Worm (Caenorhabditis elegans) whole organism, L1 larva: ENCODE results near the gene sdf-9.

ENCODE experiments used
- ama-1 ChIP-seq: fragments of 150-350 bp; optimal IDR thresholded peaks from 2 replicates; lab custom pipeline; 2014
- lsy-2 ChIP-seq, 2 experiments: fragments of 150-350 bp; optimal IDR thresholded peaks; 2 replicates each; lab custom pipeline; 2014; ENCODE audit warnings: missing biosample characterization in 2 of 2, missing genetic modification characterization in 2 of 2
- nhr-28 ChIP-seq: fragments of 150-350 bp; optimal IDR thresholded peaks from 2 replicates; lab custom pipeline; 2014; ENCODE audit warnings: missing biosample characterization, missing genetic modification characterization
- unc-86 ChIP-seq: sonication (generic microtip); optimal IDR thresholded peaks from 2 replicates; lab custom pipeline; 2016; ENCODE audit warnings: missing genetic modification characterization, missing compliant biosample characterization
- zip-4 ChIP-seq: fragments of 200-800 bp; sonication (Bioruptor generic); optimal IDR thresholded peaks from 2 replicates; lab custom pipeline; 2018; ENCODE audit warnings: mild to moderate bottlenecking, missing genetic modification characterization, moderate library complexity, missing compliant biosample characterization

DNA sequence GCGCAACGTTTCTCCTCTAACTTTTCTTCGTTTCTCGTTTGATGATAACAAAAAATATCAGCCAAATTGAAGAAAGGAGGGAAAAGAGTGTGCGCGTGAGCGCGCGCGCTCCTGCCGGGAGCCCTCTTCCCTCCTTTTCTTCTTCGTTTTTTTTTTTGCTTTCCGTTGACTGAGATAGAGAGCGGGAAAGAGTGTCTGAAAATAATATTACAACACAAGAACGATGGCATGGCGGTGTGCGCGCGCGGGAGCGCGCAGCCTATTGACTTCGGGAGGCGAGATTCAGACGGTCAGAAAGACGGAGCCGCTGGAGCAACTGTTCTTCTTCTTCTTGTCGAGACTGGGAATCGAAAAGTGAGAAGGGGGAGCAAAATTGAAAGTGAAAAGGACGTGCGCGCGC lies 4.3 kb upstream of the sdf-9 start:
- TF ChIP-seq nhr-28 (no peak), zip-4 (GFP tag; lab: Kevin White, UChicago) (no peak), unc-86 (tag; lab: Kevin White, UChicago) (no peak), ama-1 (lab: Kevin White, UChicago) (no peak), lsy-2 (tag; optimal IDR thresholded peaks at IDR 0.05; lab: Kevin White, UChicago) (peak in 1 of 2 experiments; percentile 48)
